Worm (Caenorhabditis elegans) whole organism, early embryonic: ENCODE results near the gene cdc-42.

Source experiments
- B0310.2 ChIP-seq: sonication (generic microtip); optimal IDR thresholded peaks from 2 replicates; lab custom pipeline; 2016; ENCODE audit warnings: mild to moderate bottlenecking, missing genetic modification characterization, missing compliant biosample characterization
- F13C5.2 ChIP-seq: sonication (generic microtip); optimal IDR thresholded peaks from 2 replicates; lab custom pipeline; 2017; ENCODE audit warnings: mild to moderate bottlenecking, missing genetic modification characterization, inconsistent platforms, missing compliant biosample characterization
- ama-1 ChIP-seq: fragments of 150-350 bp; optimal IDR thresholded peaks from 2 replicates; lab custom pipeline; 2014
- ceh-36 ChIP-seq: sonication (generic microtip); optimal IDR thresholded peaks from 2 replicates; lab custom pipeline; 2016; ENCODE audit warnings: missing genetic modification characterization, inconsistent platforms, missing compliant biosample characterization
- ets-7 ChIP-seq: sonication (generic microtip); optimal IDR thresholded peaks from 2 replicates; lab custom pipeline; 2016; ENCODE audit warnings: missing genotype, missing genetic modification characterization, missing compliant biosample characterization
- flt-1 ChIP-seq: fragments of 200-800 bp; sonication (Bioruptor generic); IDR thresholded peaks from 2 replicates; pipeline ENCODE4 v1.3.6; 2022; ENCODE audit warnings: missing genetic modification characterization, missing compliant biosample characterization
- hmbx-1 ChIP-seq: sonication (generic microtip); optimal IDR thresholded peaks from 2 replicates; lab custom pipeline; 2016; ENCODE audit warnings: mild to moderate bottlenecking, missing genetic modification characterization, missing compliant biosample characterization
- hmg-4 ChIP-seq: fragments of 200-800 bp; sonication (Bioruptor generic); optimal IDR thresholded peaks from 2 replicates; lab custom pipeline; 2018; ENCODE audit warnings: mild to moderate bottlenecking, missing genetic modification characterization, missing compliant biosample characterization
- hnd-1 ChIP-seq: sonication (generic microtip); optimal IDR thresholded peaks from 2 replicates; lab custom pipeline; 2016; ENCODE audit warnings: missing genetic modification characterization, missing compliant biosample characterization
- pes-1 ChIP-seq: fragments of 200-800 bp; sonication (Bioruptor generic); IDR thresholded peaks from 2 replicates; pipeline ENCODE4 v1.3.6; 2022; ENCODE audit warnings: missing genetic modification reagents, missing genetic modification characterization, missing compliant biosample characterization
- scrt-1 ChIP-seq: fragments of 200-800 bp; sonication (Bioruptor generic); IDR thresholded peaks from 2 replicates; pipeline ENCODE4 v1.3.6; 2022; ENCODE audit warnings: missing genetic modification characterization, missing compliant biosample characterization
- sea-1 ChIP-seq: fragments of 200-800 bp; sonication (Bioruptor generic); conservative IDR thresholded peaks from 2 replicates; pipeline ENCODE4 v1.3.6; 2022; ENCODE audit warnings: missing genetic modification characterization, missing compliant biosample characterization
- tbx-11 ChIP-seq: fragments of 200-800 bp; sonication (Bioruptor generic); IDR thresholded peaks from 2 replicates; pipeline ENCODE4 v1.3.6; 2022; ENCODE audit warnings: missing genetic modification characterization, missing compliant biosample characterization
- tbx-37 ChIP-seq: fragments of 200-800 bp; sonication (Bioruptor generic); conservative IDR thresholded peaks from 2 replicates; pipeline ENCODE4 v1.3.6; 2022; ENCODE audit warnings: missing genetic modification reagents, missing genetic modification characterization, missing compliant biosample characterization

DNA sequence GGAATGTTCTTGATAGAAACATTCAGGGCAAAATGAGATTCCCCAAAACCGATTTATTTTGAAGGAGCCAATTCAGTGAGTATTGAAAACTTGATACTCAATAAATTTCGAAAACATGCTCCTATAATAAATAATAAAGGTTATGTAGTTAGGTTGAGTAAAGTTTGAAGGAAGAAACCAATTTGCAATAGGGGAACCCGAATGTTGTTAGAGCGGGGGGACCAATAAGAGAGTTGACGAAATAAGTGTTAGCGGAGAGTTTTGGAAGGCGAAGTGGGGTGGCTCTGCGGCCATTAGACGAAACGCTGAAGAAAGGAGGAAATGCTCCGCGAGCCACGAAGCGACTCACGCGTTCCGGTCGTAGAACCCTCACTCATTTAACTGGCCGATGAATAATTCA lies 8.7 kb downstream of the cdc-42 start:
- TF ChIP-seq scrt-1 (GFP tag; lab: Robert Waterston, UW) (no peak), ama-1 (lab: Kevin White, UChicago) (no peak), F13C5.2 (no peak), ceh-36 (tag; lab: Kevin White, UChicago) (no peak), flt-1 (GFP tag; lab: Robert Waterston, UW) (no peak), hmbx-1 (no peak), hnd-1 (tag; lab: Kevin White, UChicago) (no peak), hmg-4 (GFP tag; lab: Kevin White, UChicago) (no peak), B0310.2 (no peak), pes-1 (GFP tag; lab: Robert Waterston, UW) (no peak), tbx-37 (GFP tag; lab: Robert Waterston, UW) (no peak), ets-7 (tag; lab: Kevin White, UChicago) (no peak), sea-1 (GFP tag; lab: Robert Waterston, UW) (no peak), tbx-11 (GFP tag; lab: Robert Waterston, UW) (no peak)
